Fruit fly (Drosophila melanogaster) S2 (cell line): ENCODE data around the gene Pdk1.

ENCODE experiments used
- CG8478 ChIP-seq: fragments of >200 bp; optimal IDR thresholded peaks from 2 replicates; lab custom pipeline; 2018
- CTCF ChIP-seq, 2 experiments: fragments of >200 bp; optimal IDR thresholded peaks; 2 replicates each; lab custom pipeline; 2018

- TF ChIP-seq CTCF (optimal IDR thresholded peaks at IDR 0.05; lab: Kevin White, UChicago) (no peak), CG8478 (lab: Kevin White, UChicago) (no peak)
These were observed 4.1 kb downstream of the Pdk1 start for dm6 chr3L:133383-133782.
